Worm (Caenorhabditis elegans) whole organism, late embryonic: ENCODE data around the gene unc-64.
"Not testable (repeated sequence)": the region's sequence is repeated elsewhere in the genome, so short reads cannot be mapped to it uniquely, and the experiment has no call there.

Source experiments
- ama-1 ChIP-seq: fragments of 150-350 bp; optimal IDR thresholded peaks from 2 replicates; lab custom pipeline; 2014
- ceh-2 ChIP-seq: sonication (generic microtip); optimal IDR thresholded peaks from 2 replicates; lab custom pipeline; 2016; ENCODE audit warnings: missing genotype, missing genetic modification characterization, missing compliant biosample characterization
- ceh-31 ChIP-seq: sonication (generic microtip); optimal IDR thresholded peaks from 2 replicates; lab custom pipeline; 2016; ENCODE audit warnings: missing genetic modification characterization, missing compliant biosample characterization
- fkh-10 ChIP-seq: fragments of 150-350 bp; optimal IDR thresholded peaks from 2 replicates; lab custom pipeline; 2014; ENCODE audit warnings: missing biosample characterization, missing genetic modification reagents, missing genetic modification characterization
- gmeb-2 ChIP-seq: sonication (generic microtip); optimal IDR thresholded peaks from 2 replicates; lab custom pipeline; 2016; ENCODE audit warnings: missing genetic modification characterization, inconsistent platforms, missing compliant biosample characterization
- lin-11 ChIP-seq: fragments of 200-800 bp; sonication (Bioruptor generic); optimal IDR thresholded peaks from 2 replicates; lab custom pipeline; 2018; ENCODE audit warnings: mild to moderate bottlenecking, missing genetic modification characterization, missing compliant biosample characterization
- pha-2 ChIP-seq: sonication (generic microtip); optimal IDR thresholded peaks from 2 replicates; lab custom pipeline; 2017; ENCODE audit warnings: mild to moderate bottlenecking, missing genetic modification characterization, missing compliant biosample characterization
- pha-4 ChIP-seq: fragments of 150-350 bp; optimal IDR thresholded peaks from 2 replicates; lab custom pipeline; 2018; ENCODE audit warnings: missing biosample characterization, missing genetic modification reagents, missing genetic modification characterization
- pqm-1 ChIP-seq: sonication (generic microtip); optimal IDR thresholded peaks from 2 replicates; lab custom pipeline; 2016; ENCODE audit warnings: missing genetic modification characterization, missing compliant biosample characterization
- sox-4 ChIP-seq: sonication (generic microtip); optimal IDR thresholded peaks from 2 replicates; lab custom pipeline; 2017; ENCODE audit warnings: mild to moderate bottlenecking, missing genetic modification characterization, inconsistent platforms, missing compliant biosample characterization
- tbx-7 ChIP-seq: sonication (generic microtip); optimal IDR thresholded peaks from 2 replicates; lab custom pipeline; 2016; ENCODE audit warnings: missing genotype, missing genetic modification characterization, missing compliant biosample characterization

- not testable (repeated sequence) for TF ChIP-seq pqm-1; lin-11 (tag; lab: Kevin White, UChicago); tbx-7 (tag; lab: Kevin White, UChicago); pha-2 (tag; lab: Kevin White, UChicago); ceh-2 (tag; lab: Kevin White, UChicago); fkh-10 (GFP tag; lab: Kevin White, UChicago); pha-4 (tag; lab: Kevin White, UChicago); ceh-31; ama-1; gmeb-2 (tag; lab: Kevin White, UChicago); sox-4
These were observed 19.3 kb downstream of the unc-64 start, which contains the start of gene npp-18 for ce11 chrIII:13296289-13296874.
